Worm (Caenorhabditis elegans) whole organism, mixed stage, embryonic: ENCODE data around the gene C17E7.9.

ENCODE experiments used
- M03D4.4 ChIP-seq: sonication (generic microtip); optimal IDR thresholded peaks from 2 replicates; lab custom pipeline; 2017; ENCODE audit warnings: mild to moderate bottlenecking, missing genetic modification characterization, missing compliant biosample characterization
- ceh-39 ChIP-seq: fragments of 150-350 bp; optimal IDR thresholded peaks from 2 replicates; lab custom pipeline; 2014; ENCODE audit warnings: missing biosample characterization, missing genetic modification characterization
- ceh-43 ChIP-seq: fragments of 200-800 bp; sonication (Bioruptor generic); optimal IDR thresholded peaks from 2 replicates; lab custom pipeline; 2018; ENCODE audit warnings: mild to moderate bottlenecking, missing genetic modification characterization, moderate library complexity, missing compliant biosample characterization
- ceh-83 ChIP-seq: fragments of 200-800 bp; sonication (Bioruptor generic); optimal IDR thresholded peaks from 2 replicates; lab custom pipeline; 2018; ENCODE audit warnings: mild to moderate bottlenecking, missing genetic modification characterization, missing compliant biosample characterization
- ces-1 ChIP-seq: fragments of 150-350 bp; optimal IDR thresholded peaks from 2 replicates; lab custom pipeline; 2014; ENCODE audit warnings: missing biosample characterization, missing genetic modification reagents, missing genetic modification characterization
- cnd-1 ChIP-seq: fragments of 200-800 bp; sonication (Bioruptor generic); optimal IDR thresholded peaks from 2 replicates; lab custom pipeline; 2018; ENCODE audit warnings: mild to moderate bottlenecking, missing genetic modification characterization, missing compliant biosample characterization
- elt-1 ChIP-seq: sonication (generic microtip); optimal IDR thresholded peaks from 2 replicates; lab custom pipeline; 2017; ENCODE audit warnings: missing genetic modification characterization, mild to moderate bottlenecking, missing compliant biosample characterization, antibody characterized with exemption, moderate library complexity, borderline replicate concordance; ENCODE audit not compliant: insufficient read depth
- elt-3 ChIP-seq: fragments of 150-350 bp; optimal IDR thresholded peaks from 2 replicates; lab custom pipeline; 2014; ENCODE audit warnings: missing biosample characterization, missing genetic modification characterization
- ham-2 ChIP-seq: fragments of 200-800 bp; sonication (Bioruptor generic); optimal IDR thresholded peaks from 2 replicates; lab custom pipeline; 2018; ENCODE audit warnings: mild to moderate bottlenecking, missing genetic modification characterization, missing compliant biosample characterization
- hlh-1 ChIP-seq: fragments of 150-350 bp; optimal IDR thresholded peaks from 2 replicates; lab custom pipeline; 2014; ENCODE audit warnings: missing biosample characterization, missing genetic modification reagents, missing genetic modification characterization
- lin-13 ChIP-seq: fragments of 150-350 bp; optimal IDR thresholded peaks from 2 replicates; lab custom pipeline; 2014; ENCODE audit warnings: missing biosample characterization, missing genetic modification characterization
- lin-32 ChIP-seq: fragments of 200-800 bp; sonication (Bioruptor generic); optimal IDR thresholded peaks from 2 replicates; lab custom pipeline; 2018; ENCODE audit warnings: mild to moderate bottlenecking, missing genetic modification characterization, missing compliant biosample characterization
- lsy-2 ChIP-seq: fragments of 150-350 bp; optimal IDR thresholded peaks from 2 replicates; lab custom pipeline; 2014; ENCODE audit warnings: missing biosample characterization, missing genetic modification characterization
- mab-5 ChIP-seq: fragments of 150-350 bp; optimal IDR thresholded peaks from 2 replicates; lab custom pipeline; 2014; ENCODE audit warnings: missing biosample characterization, missing genetic modification characterization
- mep-1 ChIP-seq: fragments of 150-350 bp; optimal IDR thresholded peaks from 2 replicates; lab custom pipeline; 2017; ENCODE audit warnings: missing biosample characterization, missing genetic modification reagents, missing genetic modification characterization, inconsistent platforms
- mls-2 ChIP-seq: sonication (generic microtip); optimal IDR thresholded peaks from 2 replicates; lab custom pipeline; 2016; ENCODE audit warnings: mild to moderate bottlenecking, missing genetic modification characterization, moderate library complexity, missing compliant biosample characterization
- nhr-12 ChIP-seq: fragments of 150-350 bp; optimal IDR thresholded peaks from 2 replicates; lab custom pipeline; 2014; ENCODE audit warnings: missing biosample characterization, missing genetic modification characterization
- nhr-237 ChIP-seq: fragments of 150-350 bp; optimal IDR thresholded peaks from 2 replicates; lab custom pipeline; 2014; ENCODE audit warnings: missing biosample characterization, missing genetic modification characterization
- nhr-28 ChIP-seq: fragments of 150-350 bp; optimal IDR thresholded peaks from 2 replicates; lab custom pipeline; 2014; ENCODE audit warnings: missing biosample characterization, missing genetic modification characterization
- nhr-76 ChIP-seq: sonication (generic microtip); optimal IDR thresholded peaks from 2 replicates; lab custom pipeline; 2017; ENCODE audit warnings: missing biosample characterization, missing genetic modification characterization
- pha-4 ChIP-seq: fragments of 150-350 bp; optimal IDR thresholded peaks from 2 replicates; lab custom pipeline; 2018; ENCODE audit warnings: missing biosample characterization, missing genetic modification reagents, missing genetic modification characterization
- sem-2 ChIP-seq: fragments of 200-800 bp; sonication (Bioruptor generic); optimal IDR thresholded peaks from 2 replicates; lab custom pipeline; 2018; ENCODE audit warnings: mild to moderate bottlenecking, missing genetic modification characterization, missing compliant biosample characterization
- sptf-1 ChIP-seq: sonication (generic microtip); optimal IDR thresholded peaks from 2 replicates; lab custom pipeline; 2017; ENCODE audit warnings: mild to moderate bottlenecking, missing genetic modification characterization, moderate library complexity, missing compliant biosample characterization
- tbx-8 ChIP-seq: fragments of 200-800 bp; sonication (Bioruptor generic); optimal IDR thresholded peaks from 2 replicates; lab custom pipeline; 2018; ENCODE audit warnings: mild to moderate bottlenecking, missing genetic modification characterization, moderate library complexity, missing compliant biosample characterization
- unc-39 ChIP-seq: fragments of 150-350 bp; optimal IDR thresholded peaks from 2 replicates; lab custom pipeline; 2014; ENCODE audit warnings: missing biosample characterization, missing genetic modification characterization
- unc-62 ChIP-seq: fragments of 150-350 bp; optimal IDR thresholded peaks from 2 replicates; lab custom pipeline; 2014; ENCODE audit warnings: missing biosample characterization, missing genetic modification reagents, missing genetic modification characterization
- zip-8 ChIP-seq: fragments of 150-350 bp; optimal IDR thresholded peaks from 2 replicates; lab custom pipeline; 2014; ENCODE audit warnings: missing biosample characterization, missing genetic modification characterization

C17E7.9 gene

ce11 chrV:3874102-3874744, 16.4 kb downstream of the C17E7.9 start, which contains the start of gene nhr-158:
TSS of gene nhr-158 (minus strand) at chrV:3874152.
- no peak for TF ChIP-seq zip-8 (tag; lab: Kevin White, UChicago)
- TF ChIP-seq lsy-2 (tag; lab: Kevin White, UChicago): no peak
- no peak for TF ChIP-seq sem-2
- TF ChIP-seq nhr-76 (tag; lab: Kevin White, UChicago): no peak
- no peak for TF ChIP-seq mls-2
- TF ChIP-seq unc-39 (tag; lab: Kevin White, UChicago): no peak
- TF ChIP-seq ham-2 (GFP tag; lab: Kevin White, UChicago): no peak
- no peak for TF ChIP-seq tbx-8 (GFP tag; lab: Kevin White, UChicago)
- no peak for TF ChIP-seq nhr-12 (tag; lab: Kevin White, UChicago)
- no peak for TF ChIP-seq lin-32
- no peak for TF ChIP-seq ces-1
- TF ChIP-seq nhr-237 (tag; lab: Kevin White, UChicago): no peak
- TF ChIP-seq mab-5: no peak
- TF ChIP-seq nhr-28 (tag; lab: Kevin White, UChicago): no peak
- TF ChIP-seq pha-4 (tag; lab: Kevin White, UChicago): no peak
- TF ChIP-seq, all 35 proteins: peak for 0

ce11 chrV:3870359-3870758, 20.3 kb downstream of the C17E7.9 start:
- TF ChIP-seq lsy-2 (tag; lab: Kevin White, UChicago) (no peak), ces-1 (peak; percentile 37)

ce11 chrV:3868905-3869304, 21.8 kb downstream of the C17E7.9 start, which contains the start of gene nhr-157:
TSS of gene nhr-157 (minus strand) at chrV:3869005.
- no peak for TF ChIP-seq unc-62 (GFP tag; lab: Kevin White, UChicago)
- TF ChIP-seq mls-2: no peak
- no peak for TF ChIP-seq ces-1
- no peak for TF ChIP-seq ceh-83
- TF ChIP-seq ham-2 (GFP tag; lab: Kevin White, UChicago): no peak
- TF ChIP-seq, all 35 proteins: peak for 0

ce11 chrV:3865273-3865672, 25.4 kb downstream of the C17E7.9 start:
- TF ChIP-seq unc-62 (GFP tag; lab: Kevin White, UChicago) (no peak), nhr-76 (tag; lab: Kevin White, UChicago) (no peak), mep-1 (tag; lab: Kevin White, UChicago) (no peak), sem-2 (no peak), ceh-39 (no peak), ham-2 (GFP tag; lab: Kevin White, UChicago) (no peak), ceh-83 (no peak), elt-1 (peak; percentile 66), mls-2 (no peak), lsy-2 (tag; lab: Kevin White, UChicago) (no peak), elt-3 (no peak), tbx-8 (GFP tag; lab: Kevin White, UChicago) (no peak), zip-8 (tag; lab: Kevin White, UChicago) (peak; percentile 48)

ce11 chrV:3862851-3863250, 27.8 kb downstream of the C17E7.9 start, which contains the start of gene nhr-187:
TSS of gene nhr-187 (minus strand) at chrV:3862951.
- TF ChIP-seq ces-1 (no peak), M03D4.4 (tag; lab: Kevin White, UChicago) (no peak), nhr-12 (tag; lab: Kevin White, UChicago) (no peak), sptf-1 (no peak), ceh-43 (GFP tag; lab: Kevin White, UChicago) (no peak), nhr-28 (tag; lab: Kevin White, UChicago) (no peak)
- TF ChIP-seq, all 35 proteins: peak for 0

- no peak for TF ChIP-seq cnd-1 (tag; lab: Kevin White, UChicago)
- no peak for TF ChIP-seq ceh-83
- no peak for TF ChIP-seq zip-8 (tag; lab: Kevin White, UChicago)
- TF ChIP-seq unc-39 (tag; lab: Kevin White, UChicago): no peak
- no peak for TF ChIP-seq hlh-1 (tag; lab: Kevin White, UChicago)
These were observed 30.5 kb downstream of the C17E7.9 start, which contains the start of gene nhr-189 for ce11 chrV:3860123-3860522. TSS of gene nhr-189 (minus strand) at chrV:3860243.

- TF ChIP-seq lin-13 (tag; lab: Kevin White, UChicago) (no peak), ces-1 (peak; percentile 41)
These were observed 32.9 kb downstream of the C17E7.9 start, which contains the start of gene nhr-188 for ce11 chrV:3857778-3858177. TSS of gene nhr-188 (minus strand) at chrV:3857861.
